Fruit fly (Drosophila melanogaster) whole organism, pupa: ENCODE results near the gene cad.

Experiments
- CG10348 ChIP-seq: fragments of 200-800 bp; sonication (Bioruptor generic); IDR thresholded peaks from 2 replicates; pipeline ENCODE4 v1.3.6; 2022; ENCODE audit warnings: missing biosample characterization, missing genetic modification characterization
- CG12605 ChIP-seq: fragments of 200-800 bp; sonication (Bioruptor generic); IDR thresholded peaks from 2 replicates; pipeline ENCODE4 v1.3.6; 2022; ENCODE audit warnings: missing biosample characterization, missing genetic modification characterization
- CG13204 ChIP-seq: fragments of 200-800 bp; sonication (Bioruptor generic); optimal IDR thresholded peaks from 2 replicates; lab custom pipeline; 2018; ENCODE audit warnings: missing biosample characterization, mild to moderate bottlenecking, missing genetic modification characterization, moderate library complexity
- CG14655 ChIP-seq: fragments of 200-800 bp; sonication (Bioruptor generic); optimal IDR thresholded peaks from 3 replicates; lab custom pipeline; 2017; ENCODE audit warnings: mild to moderate bottlenecking, missing biosample characterization, missing genetic modification reagents, missing genetic modification characterization
- CG15710 ChIP-seq: fragments of 200-800 bp; sonication (Bioruptor generic); optimal IDR thresholded peaks from 2 replicates; lab custom pipeline; 2018; ENCODE audit warnings: missing biosample characterization, mild to moderate bottlenecking, missing genetic modification characterization, moderate library complexity
- CG17806 ChIP-seq: fragments of 200-800 bp; sonication (Bioruptor generic); optimal IDR thresholded peaks from 2 replicates; lab custom pipeline; 2018; ENCODE audit warnings: missing biosample characterization, mild to moderate bottlenecking, missing genetic modification characterization, moderate library complexity
- CG32121 ChIP-seq: fragments of 200-800 bp; sonication (Bioruptor generic); IDR thresholded peaks from 2 replicates; pipeline ENCODE4 v1.3.6; 2022; ENCODE audit warnings: missing biosample characterization, missing genetic modification characterization
- CG34367 ChIP-seq: fragments of 200-800 bp; sonication (Bioruptor generic); optimal IDR thresholded peaks from 2 replicates; lab custom pipeline; 2018; ENCODE audit warnings: missing biosample characterization, mild to moderate bottlenecking, missing genetic modification characterization
- CG4496 ChIP-seq: fragments of 200-800 bp; sonication (Bioruptor generic); IDR thresholded peaks from 3 replicates; pipeline ENCODE4 v1.3.6; 2022; ENCODE audit warnings: missing biosample characterization, missing genetic modification characterization
- CG8301 ChIP-seq: fragments of 200-800 bp; sonication (Bioruptor generic); optimal IDR thresholded peaks from 2 replicates; lab custom pipeline; 2018; ENCODE audit warnings: missing biosample characterization, mild to moderate bottlenecking, missing genetic modification characterization
- CG9948 ChIP-seq: fragments of 200-800 bp; sonication (Bioruptor generic); optimal IDR thresholded peaks from 2 replicates; lab custom pipeline; 2018; ENCODE audit warnings: missing biosample characterization, mild to moderate bottlenecking, missing genetic modification characterization, moderate library complexity
- D1 ChIP-seq: fragments of 200-800 bp; sonication (Bioruptor generic); optimal IDR thresholded peaks from 2 replicates; lab custom pipeline; 2018; ENCODE audit warnings: missing biosample characterization, mild to moderate bottlenecking, missing genetic modification characterization, moderate library complexity
- EcR ChIP-seq: fragments of 200-800 bp; sonication (Bioruptor generic); optimal IDR thresholded peaks from 3 replicates; lab custom pipeline; 2019; ENCODE audit warnings: missing biosample characterization, missing genetic modification characterization, mild to moderate bottlenecking, moderate library complexity, missing genetic modification reagents
- Ets98B ChIP-seq: fragments of 200-800 bp; sonication (Bioruptor generic); IDR thresholded peaks from 2 replicates; pipeline ENCODE4 v1.3.6; 2022; ENCODE audit warnings: missing biosample characterization, missing genetic modification characterization
- Pif1A ChIP-seq: fragments of 200-800 bp; sonication (Bioruptor generic); optimal IDR thresholded peaks from 3 replicates; lab custom pipeline; 2016; ENCODE audit warnings: missing biosample characterization, missing genetic modification characterization
- Pif1B ChIP-seq: fragments of 200-800 bp; sonication (Bioruptor generic); optimal IDR thresholded peaks from 3 replicates; lab custom pipeline; 2016; ENCODE audit warnings: missing biosample characterization, missing genetic modification characterization
- Snoo ChIP-seq: fragments of 200-800 bp; sonication (Bioruptor generic); optimal IDR thresholded peaks from 3 replicates; lab custom pipeline; 2017; ENCODE audit warnings: missing biosample characterization, mild to moderate bottlenecking, missing genetic modification characterization, inconsistent platforms
- fd96Ca ChIP-seq: fragments of 200-800 bp; sonication (Bioruptor generic); IDR thresholded peaks from 3 replicates; pipeline ENCODE4 v1.3.6; 2022; ENCODE audit warnings: missing biosample characterization, missing genetic modification characterization
- gl ChIP-seq: fragments of 200-800 bp; sonication (Bioruptor generic); optimal IDR thresholded peaks from 2 replicates; lab custom pipeline; 2018; ENCODE audit warnings: missing biosample characterization, mild to moderate bottlenecking, missing genetic modification characterization
- rn ChIP-seq: fragments of 200-800 bp; sonication (Bioruptor generic); IDR thresholded peaks from 2 replicates; pipeline ENCODE4 v1.3.6; 2022; ENCODE audit warnings: missing biosample characterization, missing genetic modification characterization

cad gene

DNA sequence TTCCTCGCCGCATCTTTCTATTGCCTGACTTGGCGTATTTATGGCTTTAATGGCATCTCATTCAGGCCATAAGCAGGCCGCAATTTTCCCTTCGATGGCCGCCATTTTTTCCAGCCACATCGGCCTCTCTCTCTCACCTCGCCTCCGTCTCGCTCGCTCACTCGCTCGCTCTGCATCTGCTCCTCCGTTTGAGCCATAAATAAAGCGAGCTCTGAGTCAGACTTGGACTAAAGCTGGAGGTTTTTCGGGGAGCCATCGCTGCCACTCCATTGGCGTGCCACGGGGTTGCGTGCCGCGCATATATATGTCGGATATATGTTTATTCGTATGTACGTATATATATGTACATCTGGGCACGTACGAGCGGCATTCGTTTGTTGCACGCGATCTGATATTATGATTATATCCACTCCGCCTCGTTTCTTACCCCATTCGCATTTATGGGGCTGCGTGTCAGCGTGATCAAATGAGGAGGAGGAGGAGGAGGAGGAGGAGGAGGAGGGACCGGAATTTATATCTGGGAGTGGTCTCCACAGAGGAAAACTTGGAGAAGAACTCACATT, 6.5 kb downstream of the cad start:
- TF ChIP-seq CG17806 (tag; lab: Kevin White, UChicago) (no peak), Snoo (tag; lab: Kevin White, UChicago) (no peak), Pif1A (GFP tag; lab: Kevin White, UChicago) (no peak), EcR (GFP tag; lab: Kevin White, UChicago) (no peak), Ets98B (GFP tag; lab: Robert Waterston, UW) (no peak), Pif1B (GFP tag; lab: Kevin White, UChicago) (no peak), gl (tag; lab: Kevin White, UChicago) (no peak), CG9948 (tag; lab: Kevin White, UChicago) (no peak), CG8301 (tag; lab: Kevin White, UChicago) (no peak), CG32121 (GFP tag; lab: Robert Waterston, UW) (no peak), CG4496 (GFP tag; lab: Robert Waterston, UW) (no peak), CG10348 (GFP tag; lab: Robert Waterston, UW) (no peak), CG15710 (tag; lab: Kevin White, UChicago) (no peak), CG14655 (GFP tag; lab: Kevin White, UChicago) (no peak), CG34367 (tag; lab: Kevin White, UChicago) (no peak), fd96Ca (GFP tag; lab: Robert Waterston, UW) (no peak)

DNA sequence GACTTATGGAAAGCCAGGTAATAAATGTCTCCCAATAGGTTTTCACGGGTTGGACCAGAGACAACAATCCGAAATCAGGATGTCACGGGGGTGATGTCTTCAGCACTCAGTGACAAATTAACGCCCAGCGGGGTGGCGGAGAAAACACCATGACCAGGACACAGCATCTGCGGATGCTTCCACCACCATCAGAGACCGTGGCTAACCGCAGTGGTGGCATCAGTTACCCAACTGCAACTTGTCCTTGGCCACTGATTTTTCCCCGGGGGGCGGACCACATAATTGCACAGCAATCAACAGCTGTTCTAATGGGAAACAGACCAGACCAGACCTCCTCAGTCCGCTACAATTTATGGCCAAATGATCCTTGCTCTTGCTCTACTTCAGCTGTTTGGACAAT, 7.8 kb downstream of the cad start:
- no peak for TF ChIP-seq Pif1B (GFP tag; lab: Kevin White, UChicago)
- TF ChIP-seq CG10348 (GFP tag; lab: Robert Waterston, UW), result no peak
- TF ChIP-seq CG12605 (GFP tag; lab: Robert Waterston, UW), result no peak
- no peak for TF ChIP-seq CG34367 (tag; lab: Kevin White, UChicago)
- TF ChIP-seq CG32121 (GFP tag; lab: Robert Waterston, UW), result no peak
- TF ChIP-seq CG4496 (GFP tag; lab: Robert Waterston, UW), result no peak
- no peak for TF ChIP-seq D1
- TF ChIP-seq EcR (GFP tag; lab: Kevin White, UChicago), result no peak
- no peak for TF ChIP-seq gl (tag; lab: Kevin White, UChicago)
- no peak for TF ChIP-seq CG14655 (GFP tag; lab: Kevin White, UChicago)
- TF ChIP-seq rn (GFP tag; lab: Robert Waterston, UW), result no peak
- TF ChIP-seq CG17806 (tag; lab: Kevin White, UChicago), result no peak
- TF ChIP-seq Ets98B (GFP tag; lab: Robert Waterston, UW), result no peak
- TF ChIP-seq Snoo (tag; lab: Kevin White, UChicago), result no peak
- TF ChIP-seq CG8301 (tag; lab: Kevin White, UChicago), result no peak
- TF ChIP-seq Pif1A (GFP tag; lab: Kevin White, UChicago), result no peak
- no peak for TF ChIP-seq CG15710 (tag; lab: Kevin White, UChicago)
- no peak for TF ChIP-seq fd96Ca (GFP tag; lab: Robert Waterston, UW)

DNA sequence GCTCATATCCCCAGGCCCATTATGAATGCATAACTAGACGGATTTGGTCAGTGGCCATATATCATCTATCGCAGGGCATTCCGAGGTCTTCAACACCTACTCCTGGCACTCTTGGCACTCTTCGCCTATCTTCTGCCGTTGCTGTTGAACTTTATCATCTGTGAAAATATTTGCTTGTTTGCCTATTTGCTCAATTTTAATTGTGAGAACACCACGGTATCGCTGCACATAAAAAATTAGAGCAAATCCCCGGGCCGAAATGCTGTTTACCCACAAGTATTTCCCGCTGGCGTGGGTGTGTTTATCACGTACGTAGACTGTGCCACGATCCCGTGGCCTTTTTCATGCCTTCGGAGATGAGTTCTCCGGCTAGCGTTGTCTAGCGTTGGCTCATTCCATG, 10.2 kb downstream of the cad start:
- TF ChIP-seq CG8301 (tag; lab: Kevin White, UChicago), result no peak
- TF ChIP-seq CG9948 (tag; lab: Kevin White, UChicago), result no peak
- TF ChIP-seq CG14655 (GFP tag; lab: Kevin White, UChicago), result no peak
- TF ChIP-seq Pif1B (GFP tag; lab: Kevin White, UChicago), result no peak
- TF ChIP-seq, all 21 proteins: peak for 0

DNA sequence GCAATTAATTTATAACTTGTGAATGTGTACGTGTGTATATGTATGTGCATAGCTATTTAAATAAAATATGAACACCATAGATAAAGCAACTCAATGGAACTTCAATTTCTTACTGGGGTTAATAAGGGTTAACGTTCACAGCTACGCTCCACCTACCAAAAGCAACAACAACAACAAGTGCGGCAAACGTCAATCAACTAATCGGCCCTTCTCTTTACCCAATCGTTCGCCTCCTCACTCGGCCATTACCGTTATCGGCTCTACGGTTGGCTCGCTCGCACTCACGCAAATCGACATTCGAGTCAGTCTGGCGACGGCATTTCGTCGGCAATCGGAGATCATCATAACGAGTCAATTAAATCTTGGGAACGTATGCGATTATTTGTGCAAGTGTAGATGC, 12.5 kb downstream of the cad start:
- TF ChIP-seq fd96Ca (GFP tag; lab: Robert Waterston, UW), result no peak
- no peak for TF ChIP-seq CG10348 (GFP tag; lab: Robert Waterston, UW)
- no peak for TF ChIP-seq D1
- TF ChIP-seq CG9948 (tag; lab: Kevin White, UChicago), result no peak
- no peak for TF ChIP-seq CG12605 (GFP tag; lab: Robert Waterston, UW)
- no peak for TF ChIP-seq CG17806 (tag; lab: Kevin White, UChicago)
- TF ChIP-seq CG14655 (GFP tag; lab: Kevin White, UChicago), result no peak
- no peak for TF ChIP-seq Pif1B (GFP tag; lab: Kevin White, UChicago)

- TF ChIP-seq Ets98B (GFP tag; lab: Robert Waterston, UW), result no peak
- TF ChIP-seq rn (GFP tag; lab: Robert Waterston, UW), result no peak
- no peak for TF ChIP-seq CG12605 (GFP tag; lab: Robert Waterston, UW)
- no peak for TF ChIP-seq gl (tag; lab: Kevin White, UChicago)
- no peak for TF ChIP-seq CG9948 (tag; lab: Kevin White, UChicago)
- no peak for TF ChIP-seq CG4496 (GFP tag; lab: Robert Waterston, UW)
- no peak for TF ChIP-seq Pif1A (GFP tag; lab: Kevin White, UChicago)
- TF ChIP-seq CG13204 (GFP tag; lab: Kevin White, UChicago), result no peak
- no peak for TF ChIP-seq EcR (GFP tag; lab: Kevin White, UChicago)
- TF ChIP-seq CG15710 (tag; lab: Kevin White, UChicago), result no peak
- no peak for TF ChIP-seq Pif1B (GFP tag; lab: Kevin White, UChicago)
- TF ChIP-seq CG14655 (GFP tag; lab: Kevin White, UChicago), result no peak
These were observed 13.4 kb downstream of the cad start for dm6 chr2L:20783908-20784307.

- TF ChIP-seq CG13204 (GFP tag; lab: Kevin White, UChicago) (no peak), Pif1B (GFP tag; lab: Kevin White, UChicago) (no peak), gl (tag; lab: Kevin White, UChicago) (no peak), CG8301 (tag; lab: Kevin White, UChicago) (no peak), CG17806 (tag; lab: Kevin White, UChicago) (no peak), D1 (no peak), CG32121 (GFP tag; lab: Robert Waterston, UW) (no peak), EcR (GFP tag; lab: Kevin White, UChicago) (no peak), fd96Ca (GFP tag; lab: Robert Waterston, UW) (no peak), CG14655 (GFP tag; lab: Kevin White, UChicago) (no peak), CG4496 (GFP tag; lab: Robert Waterston, UW) (no peak), CG15710 (tag; lab: Kevin White, UChicago) (no peak), CG34367 (tag; lab: Kevin White, UChicago) (no peak)
These were observed 14.8 kb downstream of the cad start for dm6 chr2L:20785333-20785732.
